Fruit fly (Drosophila melanogaster) whole organism: ENCODE results near the gene MetRS-m.

ENCODE experiments used
- CG8478 ChIP-seq: fragments of >200 bp; optimal IDR thresholded peaks from 2 replicates; lab custom pipeline; 2018; ENCODE audit warnings: inconsistent platforms
- pan ChIP-seq: fragments of >200 bp; optimal IDR thresholded peaks from 2 replicates; lab custom pipeline; 2017

dm6 chr3R:14226662-14227061 lies 33.1 kb downstream of the MetRS-m start, which contains the start of gene CG9631:
- no peak for TF ChIP-seq CG8478 (lab: Kevin White, UChicago)
- TF ChIP-seq pan: no peak
